Fruit fly (Drosophila melanogaster): Measurements from ENCODE around the gene brk.
A peak's percentile ranks its signal among the peaks of the same experiment; 100 is the strongest.

The brk gene

dm6 chrX:7301351-7302328 lies 6.1 kb upstream of the brk start (continued):
- no peak for TF ChIP-seq repo (GFP tag; optimal IDR thresholded peaks at IDR 0.05)
- TF ChIP-seq sr (GFP tag; IDR thresholded peaks at IDR 0.05), result peak; percentile 79; the same call in 2 of the 3 replicates
- TF ChIP-seq CG18262 (tag; optimal IDR thresholded peaks at IDR 0.05), result peak; percentile 90
- no peak for TF ChIP-seq pros (GFP tag; optimal IDR thresholded peaks at IDR 0.05)
- TF ChIP-seq CG32532 (GFP tag; IDR thresholded peaks at IDR 0.05), result 0 out of 2 replicates have a peak, but pooled peaks have one; percentile 5
- peak; percentile 28; the same call in 1 of the 2 replicates for TF ChIP-seq ara (GFP tag; IDR thresholded peaks at IDR 0.05)
- no peak for TF ChIP-seq CG31224 (GFP tag; IDR thresholded peaks at IDR 0.05)
- peak; percentile 61 for TF ChIP-seq CG16863 (GFP tag; optimal IDR thresholded peaks at IDR 0.05)
- peak; percentile 24; the same call in 1 of the 2 replicates for TF ChIP-seq lmd (GFP tag; IDR thresholded peaks at IDR 0.05)
- no peak for TF ChIP-seq lov (optimal IDR thresholded peaks at IDR 0.05)
- TF ChIP-seq lov (GFP tag; IDR thresholded peaks at IDR 0.05), result peak; percentile 37; the same call in 1 of the 3 replicates
- TF ChIP-seq Oli (tag; optimal IDR thresholded peaks at IDR 0.05), result peak; percentile 78
- TF ChIP-seq schlank (tag; optimal IDR thresholded peaks at IDR 0.05), result no peak
- TF ChIP-seq Max (GFP tag; optimal IDR thresholded peaks at IDR 0.05), result peak; percentile 47
- peak; percentile 83 for TF ChIP-seq CG9437 (GFP tag; optimal IDR thresholded peaks at IDR 0.05)
- TF ChIP-seq CG10267 (tag; optimal IDR thresholded peaks at IDR 0.05), result peak; percentile 46
- peak; percentile 51 for TF ChIP-seq CG15269 (tag; optimal IDR thresholded peaks at IDR 0.05)
- TF ChIP-seq jing (GFP tag; optimal IDR thresholded peaks at IDR 0.05), result peak; percentile 43
- peak; percentile 52 for TF ChIP-seq CG2875 (GFP tag; optimal IDR thresholded peaks at IDR 0.05)
- peak; percentile 52 for TF ChIP-seq BtbVII (GFP tag; optimal IDR thresholded peaks at IDR 0.05)
- peak; percentile 53 for TF ChIP-seq Ssrp (tag; optimal IDR thresholded peaks at IDR 0.05)
- TF ChIP-seq Rfx (GFP tag; IDR thresholded peaks at IDR 0.05), result peak; percentile 34; the same call in 1 of the 2 replicates
- TF ChIP-seq Med (GFP tag), result peak; percentile 77
- no peak for TF ChIP-seq danr (GFP tag; IDR thresholded peaks at IDR 0.05)
- no peak for TF ChIP-seq sim (GFP tag; IDR thresholded peaks at IDR 0.05)
- TF ChIP-seq sug (tag; optimal IDR thresholded peaks at IDR 0.05), result no peak
- TF ChIP-seq Xbp1 (GFP tag; optimal IDR thresholded peaks at IDR 0.05), result peak; percentile 42
- no peak for TF ChIP-seq cas (GFP tag; IDR thresholded peaks at IDR 0.05)
- no peak for TF ChIP-seq CG7963 (GFP tag; IDR thresholded peaks at IDR 0.05; ENCODE audit: partially characterized antibody)
- no peak for TF ChIP-seq Fer2 (tag; optimal IDR thresholded peaks at IDR 0.05)
- no peak for TF ChIP-seq CG31388 (GFP tag; optimal IDR thresholded peaks at IDR 0.05)
- TF ChIP-seq Sox102F (GFP tag; optimal IDR thresholded peaks at IDR 0.05), result peak; percentile 52
- no peak for TF ChIP-seq CG15479 (GFP tag; optimal IDR thresholded peaks at IDR 0.05)
- TF ChIP-seq zfh2 (GFP tag; optimal IDR thresholded peaks at IDR 0.05), result no peak
- TF ChIP-seq CG15696 (tag; optimal IDR thresholded peaks at IDR 0.05), result peak; percentile 41
- no peak for TF ChIP-seq zf30C (GFP tag; optimal IDR thresholded peaks at IDR 0.05)
- peak; percentile 56 for TF ChIP-seq Meics (GFP tag; optimal IDR thresholded peaks at IDR 0.05)
- TF ChIP-seq slbo (GFP tag; IDR thresholded peaks at IDR 0.05), result peak; percentile 20; the same call in 1 of the 2 replicates
- TF ChIP-seq Jarid2 (GFP tag; optimal IDR thresholded peaks at IDR 0.05), result peak; percentile 29
- peak; percentile 57 for TF ChIP-seq CG15601 (tag; optimal IDR thresholded peaks at IDR 0.05)
- peak; percentile 54 for TF ChIP-seq CG4328 (GFP tag; optimal IDR thresholded peaks at IDR 0.05)
- peak; percentile 20 for TF ChIP-seq Atf-2 (GFP tag; optimal IDR thresholded peaks at IDR 0.05)
- TF ChIP-seq odd (GFP tag; optimal IDR thresholded peaks at IDR 0.05), result peak; percentile 64
- TF ChIP-seq CG17612 (GFP tag; IDR thresholded peaks at IDR 0.05), result no peak
- TF ChIP-seq sisA (GFP tag; IDR thresholded peaks at IDR 0.05), result peak; percentile 42
- peak; percentile 39; the same call in 1 of the 2 replicates for TF ChIP-seq ttk (GFP tag; IDR thresholded peaks at IDR 0.05)
- TF ChIP-seq CG34422 (GFP tag; IDR thresholded peaks at IDR 0.05), result 0 out of 3 replicates have a peak, but pooled peaks have one; percentile 43
- TF ChIP-seq seq (GFP tag; IDR thresholded peaks at IDR 0.05), result no peak; the same call in 1 of the 2 replicates
